Worm (Caenorhabditis elegans): ENCODE results near the gene fbxa-131.

The fbxa-131 gene

ce11 chrV:19788360-19788759, 50.1 kb downstream of the fbxa-131 start, which contains the start of gene clec-258:
TSS of gene clec-258 (plus strand) at chrV:19788440.
- TF ChIP-seq fos-1 (tag; optimal IDR thresholded peaks at IDR 0.05): peak; percentile 72
- no peak for TF ChIP-seq nhr-21 (tag; optimal IDR thresholded peaks at IDR 0.05)
